Worm (Caenorhabditis elegans) whole organism, young adult: ENCODE measurements around the gene F25E5.1.

Experiments used
- B0019.2 ChIP-seq: fragments of 200-800 bp; sonication (Bioruptor generic); conservative IDR thresholded peaks from 2 replicates; pipeline ENCODE4 v1.3.6; 2022; ENCODE audit warnings: missing genetic modification reagents, missing genetic modification characterization, missing compliant biosample characterization
- B0261.1 ChIP-seq: sonication (generic microtip); optimal IDR thresholded peaks from 2 replicates; lab custom pipeline; 2016; ENCODE audit warnings: mild to moderate bottlenecking, missing genetic modification characterization, moderate library complexity, missing compliant biosample characterization
- C06A6.2 ChIP-seq: fragments of 200-800 bp; sonication (Bioruptor generic); conservative IDR thresholded peaks from 2 replicates; pipeline ENCODE4 v1.3.6; 2022; ENCODE audit warnings: missing genetic modification characterization, missing compliant biosample characterization
- F22D6.2 ChIP-seq: sonication (generic microtip); optimal IDR thresholded peaks from 2 replicates; lab custom pipeline; 2016; ENCODE audit warnings: mild to moderate bottlenecking, missing genetic modification characterization, missing compliant biosample characterization
- F23B12.7 ChIP-seq: sonication (generic microtip); optimal IDR thresholded peaks from 2 replicates; lab custom pipeline; 2017; ENCODE audit warnings: missing genetic modification characterization, mild to moderate bottlenecking, missing compliant biosample characterization, antibody characterized with exemption, moderate library complexity; ENCODE audit not compliant: insufficient read depth
- F37B4.10 ChIP-seq: fragments of 200-800 bp; sonication (Bioruptor generic); IDR thresholded peaks from 2 replicates; pipeline ENCODE4 v1.3.6; 2022; ENCODE audit warnings: missing genetic modification characterization, missing compliant biosample characterization
- F52B5.7 ChIP-seq: sonication (generic microtip); optimal IDR thresholded peaks from 2 replicates; lab custom pipeline; 2016; ENCODE audit warnings: mild to moderate bottlenecking, missing genetic modification characterization, missing compliant biosample characterization
- K12H6.12 ChIP-seq: fragments of 200-800 bp; sonication (Bioruptor generic); optimal IDR thresholded peaks from 2 replicates; lab custom pipeline; 2018; ENCODE audit warnings: mild to moderate bottlenecking, missing genetic modification characterization, missing compliant biosample characterization
- Y95B8A.8 ChIP-seq: fragments of 200-800 bp; sonication (Bioruptor generic); IDR thresholded peaks from 2 replicates; pipeline ENCODE4 v1.3.6; 2022; ENCODE audit warnings: missing genetic modification reagents, missing genetic modification characterization, missing compliant biosample characterization
- ZK185.1 ChIP-seq: sonication (generic microtip); optimal IDR thresholded peaks from 2 replicates; lab custom pipeline; 2016; ENCODE audit warnings: mild to moderate bottlenecking, missing genetic modification characterization, missing compliant biosample characterization; ENCODE audit not compliant: poor library complexity, severe bottlenecking
- ama-1 ChIP-seq, 3 experiments: fragments of 150-350 bp in 1 of 3; sonication (generic microtip) in 2 of 3; optimal IDR thresholded peaks; 2 replicates each; lab custom pipeline; 2014 to 2018; ENCODE audit warnings: missing biosample characterization in 2 of 3, missing genetic modification characterization in 2 of 3, missing genetic modification reagents in 2 of 3
- aptf-3 ChIP-seq: fragments of 200-800 bp; sonication (Bioruptor generic); IDR thresholded peaks from 2 replicates; pipeline ENCODE4 v1.3.6; 2022; ENCODE audit warnings: missing genetic modification characterization, missing compliant biosample characterization
- atf-7 ChIP-seq: sonication (generic microtip); optimal IDR thresholded peaks from 2 replicates; lab custom pipeline; 2017; ENCODE audit warnings: mild to moderate bottlenecking, missing genetic modification characterization, missing compliant biosample characterization
- attf-3 ChIP-seq: fragments of 200-800 bp; sonication (Bioruptor generic); conservative IDR thresholded peaks from 2 replicates; pipeline ENCODE4 v1.3.6; 2022; ENCODE audit warnings: missing genetic modification reagents, missing genetic modification characterization, missing compliant biosample characterization
- bed-2 ChIP-seq: fragments of 200-800 bp; sonication (Bioruptor generic); IDR thresholded peaks from 2 replicates; pipeline ENCODE4 v1.3.6; 2022; ENCODE audit warnings: missing genetic modification reagents, missing genetic modification characterization, missing compliant biosample characterization
- ccch-3 ChIP-seq: fragments of 200-800 bp; sonication (Bioruptor generic); optimal IDR thresholded peaks from 2 replicates; lab custom pipeline; 2018; ENCODE audit warnings: mild to moderate bottlenecking, missing genetic modification characterization, missing compliant biosample characterization
- ceh-58 ChIP-seq: fragments of 200-800 bp; sonication (Bioruptor generic); IDR thresholded peaks from 2 replicates; pipeline ENCODE4 v1.3.6; 2022; ENCODE audit warnings: missing genetic modification characterization, missing compliant biosample characterization
- dpff-1 ChIP-seq: sonication (generic microtip); optimal IDR thresholded peaks from 2 replicates; lab custom pipeline; 2017; ENCODE audit warnings: mild to moderate bottlenecking, missing genetic modification characterization, missing compliant biosample characterization
- egl-44 ChIP-seq: fragments of 200-800 bp; sonication (Bioruptor generic); IDR thresholded peaks from 2 replicates; pipeline ENCODE4 v1.3.6; 2022; ENCODE audit warnings: missing genetic modification reagents, missing genetic modification characterization, missing compliant biosample characterization
- fkh-3 ChIP-seq: sonication (generic microtip); optimal IDR thresholded peaks from 2 replicates; lab custom pipeline; 2016; ENCODE audit warnings: mild to moderate bottlenecking, missing genetic modification characterization, missing compliant biosample characterization
- let-526 ChIP-seq: fragments of 200-800 bp; sonication (Bioruptor generic); IDR thresholded peaks from 2 replicates; pipeline ENCODE4 v1.3.6; 2022; ENCODE audit warnings: missing genetic modification reagents, missing genetic modification characterization, missing compliant biosample characterization
- lin-40 ChIP-seq: sonication (generic microtip); optimal IDR thresholded peaks from 2 replicates; lab custom pipeline; 2016; ENCODE audit warnings: missing genetic modification characterization, mild to moderate bottlenecking, missing compliant biosample characterization, missing genotype, missing genetic modification reagents
- lin-54 ChIP-seq: fragments of 200-800 bp; sonication (Bioruptor generic); optimal IDR thresholded peaks from 2 replicates; lab custom pipeline; 2018; ENCODE audit warnings: mild to moderate bottlenecking, missing genetic modification characterization, missing compliant biosample characterization
- lir-1 ChIP-seq: fragments of 200-800 bp; sonication (Bioruptor generic); conservative IDR thresholded peaks from 2 replicates; pipeline ENCODE4 v1.3.6; 2022; ENCODE audit warnings: missing genetic modification reagents, missing genetic modification characterization, missing compliant biosample characterization
- madf-6 ChIP-seq: fragments of 200-800 bp; sonication (Bioruptor generic); IDR thresholded peaks from 2 replicates; pipeline ENCODE4 v1.3.6; 2022; ENCODE audit warnings: missing genetic modification reagents, missing genetic modification characterization, missing compliant biosample characterization
- mxl-1 ChIP-seq: sonication (generic microtip); optimal IDR thresholded peaks from 2 replicates; lab custom pipeline; 2016; ENCODE audit warnings: missing genetic modification characterization, missing compliant biosample characterization
- nfya-1 ChIP-seq: sonication (generic microtip); optimal IDR thresholded peaks from 2 replicates; lab custom pipeline; 2017; ENCODE audit warnings: antibody characterized with exemption, missing compliant biosample characterization, missing genetic modification characterization, borderline replicate concordance; ENCODE audit not compliant: insufficient read depth
- pha-4 ChIP-seq: fragments of 150-350 bp; sonication (generic microtip); optimal IDR thresholded peaks from 2 replicates; lab custom pipeline; 2014; ENCODE audit warnings: missing biosample characterization, missing genetic modification reagents, missing genetic modification characterization
- sdz-38 ChIP-seq: sonication (generic microtip); optimal IDR thresholded peaks from 2 replicates; lab custom pipeline; 2016; ENCODE audit warnings: missing genotype, missing genetic modification characterization, missing compliant biosample characterization
- snpc-3.4 ChIP-seq: sonication (generic microtip); optimal IDR thresholded peaks from 2 replicates; lab custom pipeline; 2017; ENCODE audit warnings: missing genetic modification characterization, mild to moderate bottlenecking, missing compliant biosample characterization, antibody characterized with exemption, moderate library complexity, missing genotype, missing genetic modification reagents
- somi-1 ChIP-seq: fragments of 200-800 bp; sonication (Bioruptor generic); optimal IDR thresholded peaks from 2 replicates; lab custom pipeline; 2018; ENCODE audit warnings: mild to moderate bottlenecking, missing genetic modification characterization, missing compliant biosample characterization
- sptf-2 ChIP-seq: fragments of 200-800 bp; sonication (Bioruptor generic); optimal IDR thresholded peaks from 2 replicates; lab custom pipeline; 2018; ENCODE audit warnings: mild to moderate bottlenecking, missing genetic modification characterization, missing compliant biosample characterization
- tbp1 ChIP-seq: fragments of 200-800 bp; sonication (Bioruptor generic); optimal IDR thresholded peaks from 2 replicates; lab custom pipeline; 2018; ENCODE audit warnings: mild to moderate bottlenecking, missing genetic modification characterization, missing compliant biosample characterization
- xnd-1 ChIP-seq: sonication (generic microtip); optimal IDR thresholded peaks from 2 replicates; lab custom pipeline; 2016; ENCODE audit warnings: missing genotype, missing genetic modification reagents, missing genetic modification characterization, missing compliant biosample characterization
- ztf-22 ChIP-seq: fragments of 200-800 bp; sonication (Bioruptor generic); optimal IDR thresholded peaks from 2 replicates; lab custom pipeline; 2018; ENCODE audit warnings: mild to moderate bottlenecking, missing genetic modification characterization, moderate library complexity, missing compliant biosample characterization
- ztf-25 ChIP-seq: fragments of 200-800 bp; sonication (Bioruptor generic); IDR thresholded peaks from 2 replicates; pipeline ENCODE4 v1.3.6; 2022; ENCODE audit warnings: missing genetic modification reagents, missing genetic modification characterization, missing compliant biosample characterization

F25E5.1 gene

ce11 chrV:7417018-7417716 lies 48.5 kb upstream of the F25E5.1 start, which contains the start of gene srw-67:
Gene srw-67, plus strand, starts transcription at chrV:7417660.
- TF ChIP-seq ceh-58 (GFP tag; lab: Robert Waterston, UW) (no peak), bed-2 (GFP tag; lab: Robert Waterston, UW) (no peak), pha-4 (tag; lab: Kevin White, UChicago) (no peak), fkh-3 (tag; lab: Kevin White, UChicago) (no peak), F22D6.2 (tag; lab: Kevin White, UChicago) (no peak), atf-7 (tag; lab: Kevin White, UChicago) (no peak), ztf-22 (no peak), sdz-38 (no peak)

ce11 chrV:7420162-7420561 lies 45.5 kb upstream of the F25E5.1 start, which contains the start of gene srxa-4:
Gene srxa-4, plus strand, starts transcription at chrV:7420462.
- TF ChIP-seq lir-1 (GFP tag; lab: Robert Waterston, UW) (no peak), attf-3 (GFP tag; lab: Robert Waterston, UW) (no peak), K12H6.12 (tag; lab: Kevin White, UChicago) (no peak), ZK185.1 (tag; lab: Kevin White, UChicago) (no peak), Y95B8A.8 (GFP tag; lab: Robert Waterston, UW) (no peak), xnd-1 (tag; lab: Kevin White, UChicago) (no peak), B0261.1 (no peak), egl-44 (no peak), ama-1 (optimal IDR thresholded peaks at IDR 0.05; lab: Kevin White, UChicago) (no peak), ama-1 (GFP tag; optimal IDR thresholded peaks at IDR 0.05; lab: Kevin White, UChicago) (no peak), C06A6.2 (GFP tag; lab: Robert Waterston, UW) (no peak), F23B12.7 (tag; lab: Kevin White, UChicago) (no peak), sptf-2 (GFP tag; lab: Kevin White, UChicago) (no peak), dpff-1 (tag; lab: Kevin White, UChicago) (no peak), somi-1 (no peak)
- TF ChIP-seq, all 124 proteins: peak for 0

- no peak for TF ChIP-seq F52B5.7 (tag; lab: Kevin White, UChicago)
- no peak for TF ChIP-seq B0019.2 (GFP tag; lab: Robert Waterston, UW)
- TF ChIP-seq ccch-3 (GFP tag; lab: Kevin White, UChicago): no peak
- TF ChIP-seq pha-4 (tag; lab: Kevin White, UChicago): no peak
- no peak for TF ChIP-seq mxl-1 (tag; lab: Kevin White, UChicago)
- no peak for TF ChIP-seq F37B4.10 (GFP tag; lab: Robert Waterston, UW)
- TF ChIP-seq let-526 (GFP tag; lab: Robert Waterston, UW): no peak
- TF ChIP-seq nfya-1 (tag; lab: Kevin White, UChicago): no peak
- TF ChIP-seq tbp1 (GFP tag; lab: Kevin White, UChicago): no peak
- TF ChIP-seq lin-54: no peak
- TF ChIP-seq ztf-25: no peak
- TF ChIP-seq snpc-3.4 (tag; lab: Kevin White, UChicago): no peak
- no peak for TF ChIP-seq aptf-3 (GFP tag; lab: Robert Waterston, UW)
- no peak for TF ChIP-seq madf-6 (GFP tag; lab: Robert Waterston, UW)
- TF ChIP-seq attf-3 (GFP tag; lab: Robert Waterston, UW): no peak
- TF ChIP-seq lin-40 (tag; lab: Kevin White, UChicago): no peak
Observed at ce11 chrV:7424336-7424735, 41.3 kb upstream of the F25E5.1 start, which contains the start of gene F18E3.10. Gene F18E3.10, minus strand, starts transcription at chrV:7424436.
